Worm (Caenorhabditis elegans) whole organism, L2 larva: ENCODE data around the gene F16G10.14.
A peak's percentile ranks its signal among the peaks of the same experiment; 100 is the strongest.

Experiments
- ZK546.5 ChIP-seq: sonication (generic microtip); optimal IDR thresholded peaks from 2 replicates; lab custom pipeline; 2017; ENCODE audit warnings: missing biosample characterization, missing genetic modification characterization
- aly-2 ChIP-seq: fragments of 150-350 bp; optimal IDR thresholded peaks from 2 replicates; lab custom pipeline; 2014; ENCODE audit warnings: missing biosample characterization, missing genetic modification characterization
- ama-1 ChIP-seq: fragments of 150-350 bp; optimal IDR thresholded peaks from 2 replicates; lab custom pipeline; 2018; ENCODE audit warnings: inconsistent platforms
- blmp-1 ChIP-seq: sonication (generic microtip); optimal IDR thresholded peaks from 2 replicates; lab custom pipeline; 2017; ENCODE audit warnings: missing genetic modification characterization, mild to moderate bottlenecking, missing compliant biosample characterization, antibody characterized with exemption, moderate library complexity; ENCODE audit not compliant: insufficient read depth
- crh-2 ChIP-seq: sonication (generic microtip); optimal IDR thresholded peaks from 2 replicates; lab custom pipeline; 2017; ENCODE audit warnings: missing biosample characterization, missing genetic modification characterization
- dmd-4 ChIP-seq: sonication (generic microtip); optimal IDR thresholded peaks from 2 replicates; lab custom pipeline; 2017; ENCODE audit warnings: missing biosample characterization, missing genetic modification characterization
- egl-27 ChIP-seq: sonication (generic microtip); optimal IDR thresholded peaks from 3 replicates; lab custom pipeline; 2017; ENCODE audit warnings: missing biosample characterization, missing genetic modification reagents, missing genetic modification characterization
- elt-1 ChIP-seq: fragments of 150-350 bp; optimal IDR thresholded peaks from 2 replicates; lab custom pipeline; 2014; ENCODE audit warnings: missing biosample characterization, missing genetic modification characterization
- elt-3 ChIP-seq: sonication (generic microtip); optimal IDR thresholded peaks from 2 replicates; lab custom pipeline; 2017; ENCODE audit warnings: missing biosample characterization, missing genetic modification characterization
- fos-1 ChIP-seq: fragments of 150-350 bp; optimal IDR thresholded peaks from 2 replicates; lab custom pipeline; 2014; ENCODE audit warnings: missing biosample characterization, missing genetic modification characterization
- gmeb-1 ChIP-seq: fragments of 150-350 bp; optimal IDR thresholded peaks from 2 replicates; lab custom pipeline; 2014; ENCODE audit warnings: missing biosample characterization, missing genetic modification characterization
- lin-11 ChIP-seq: fragments of 150-350 bp; sonication (generic microtip); optimal IDR thresholded peaks from 2 replicates; lab custom pipeline; 2014; ENCODE audit warnings: missing biosample characterization, missing genetic modification characterization, inconsistent platforms, mixed read lengths
- lin-13 ChIP-seq: fragments of 150-350 bp; optimal IDR thresholded peaks from 2 replicates; lab custom pipeline; 2014; ENCODE audit warnings: missing biosample characterization, missing genetic modification reagents, missing genetic modification characterization
- lin-39 ChIP-seq: fragments of 150-350 bp; optimal IDR thresholded peaks from 2 replicates; lab custom pipeline; 2014; ENCODE audit warnings: missing biosample characterization, missing genetic modification reagents, missing genetic modification characterization
- lsy-2 ChIP-seq, 2 experiments: fragments of 150-350 bp in 1 of 2; sonication (generic microtip) in 1 of 2; optimal IDR thresholded peaks; 2 replicates each; lab custom pipeline; 2014 to 2017; ENCODE audit warnings: missing biosample characterization in 2 of 2, missing genetic modification characterization in 2 of 2
- mbf-1 ChIP-seq: sonication (generic microtip); optimal IDR thresholded peaks from 2 replicates; lab custom pipeline; 2017; ENCODE audit warnings: missing biosample characterization, missing genetic modification characterization
- mdl-1 ChIP-seq, 2 experiments: fragments of 150-350 bp in 1 of 2; sonication (generic microtip) in 1 of 2; optimal IDR thresholded peaks; 2 replicates each; lab custom pipeline; 2017; ENCODE audit warnings: missing biosample characterization in 2 of 2, missing genetic modification characterization in 2 of 2
- nhr-10 ChIP-seq: sonication (generic microtip); optimal IDR thresholded peaks from 2 replicates; lab custom pipeline; 2017; ENCODE audit warnings: missing biosample characterization, missing genetic modification characterization
- nhr-11 ChIP-seq: fragments of 150-350 bp; optimal IDR thresholded peaks from 2 replicates; lab custom pipeline; 2014; ENCODE audit warnings: missing biosample characterization, missing genetic modification characterization
- nhr-12 ChIP-seq: fragments of 150-350 bp; optimal IDR thresholded peaks from 2 replicates; lab custom pipeline; 2014; ENCODE audit warnings: missing biosample characterization, missing genetic modification characterization
- nhr-129 ChIP-seq: fragments of 150-350 bp; optimal IDR thresholded peaks from 2 replicates; lab custom pipeline; 2014; ENCODE audit warnings: missing biosample characterization, missing genetic modification characterization
- nhr-21 ChIP-seq: fragments of 150-350 bp; optimal IDR thresholded peaks from 2 replicates; lab custom pipeline; 2014; ENCODE audit warnings: missing biosample characterization, missing genetic modification characterization
- nhr-23 ChIP-seq: fragments of 150-350 bp; optimal IDR thresholded peaks from 2 replicates; lab custom pipeline; 2014; ENCODE audit warnings: missing biosample characterization, missing genetic modification reagents, missing genetic modification characterization
- nhr-237 ChIP-seq: fragments of 150-350 bp; optimal IDR thresholded peaks from 2 replicates; lab custom pipeline; 2014; ENCODE audit warnings: missing biosample characterization, missing genetic modification characterization
- nhr-25 ChIP-seq: fragments of 150-350 bp; sonication (generic microtip); optimal IDR thresholded peaks from 3 replicates; lab custom pipeline; 2014; ENCODE audit warnings: missing biosample characterization, missing genetic modification characterization
- nhr-6 ChIP-seq: fragments of 150-350 bp; optimal IDR thresholded peaks from 2 replicates; lab custom pipeline; 2014; ENCODE audit warnings: missing biosample characterization, missing genetic modification characterization
- peb-1 ChIP-seq: fragments of 150-350 bp; optimal IDR thresholded peaks from 2 replicates; lab custom pipeline; 2014; ENCODE audit warnings: missing biosample characterization, missing genetic modification characterization
- sem-4 ChIP-seq: fragments of 150-350 bp; optimal IDR thresholded peaks from 2 replicates; lab custom pipeline; 2014; ENCODE audit warnings: missing biosample characterization, missing genetic modification reagents, missing genetic modification characterization
- sma-9 ChIP-seq, 2 experiments: fragments of 150-350 bp in 1 of 2; sonication (generic microtip) in 1 of 2; optimal IDR thresholded peaks; 2 replicates each; lab custom pipeline; 2014 to 2016; ENCODE audit warnings: missing genetic modification characterization in 2 of 2, mild to moderate bottlenecking in 1 of 2, missing biosample characterization in 1 of 2, missing compliant biosample characterization in 1 of 2, missing genetic modification reagents in 1 of 2, moderate library complexity in 1 of 2
- snpc-4 ChIP-seq: fragments of 150-350 bp; optimal IDR thresholded peaks from 2 replicates; lab custom pipeline; 2014; ENCODE audit warnings: missing biosample characterization, missing genetic modification characterization
- unc-39 ChIP-seq: fragments of 150-350 bp; optimal IDR thresholded peaks from 2 replicates; lab custom pipeline; 2014; ENCODE audit warnings: missing biosample characterization, missing genetic modification characterization
- unc-55 ChIP-seq: fragments of 150-350 bp; sonication (generic microtip); optimal IDR thresholded peaks from 3 replicates; lab custom pipeline; 2014; ENCODE audit warnings: missing biosample characterization, missing genetic modification reagents, missing genetic modification characterization
- unc-62 ChIP-seq: fragments of 150-350 bp; optimal IDR thresholded peaks from 2 replicates; lab custom pipeline; 2014; ENCODE audit warnings: missing biosample characterization, missing genetic modification reagents, missing genetic modification characterization
- zag-1 ChIP-seq: fragments of 150-350 bp; optimal IDR thresholded peaks from 2 replicates; lab custom pipeline; 2014; ENCODE audit warnings: missing biosample characterization, missing genetic modification characterization
- ztf-1 ChIP-seq: fragments of 200-800 bp; sonication (Bioruptor generic); conservative IDR thresholded peaks from 2 replicates; pipeline ENCODE4 v1.3.6; 2022; ENCODE audit warnings: missing genetic modification characterization, missing compliant biosample characterization
- ztf-4 ChIP-seq: fragments of 150-350 bp; optimal IDR thresholded peaks from 2 replicates; lab custom pipeline; 2014; ENCODE audit warnings: missing biosample characterization, missing genetic modification characterization

The F16G10.14 gene

ce11 chrII:2418836-2419235, 20.1 kb upstream of the F16G10.14 start, which contains the start of gene fbxc-20:
fbxc-20 (plus strand) TSS chrII:2419136.
- TF ChIP-seq mdl-1 (tag; optimal IDR thresholded peaks at IDR 0.05; lab: Kevin White, UChicago), result no peak
- TF ChIP-seq unc-39, result no peak
- no peak for TF ChIP-seq zag-1 (tag; lab: Kevin White, UChicago)
- TF ChIP-seq lsy-2 (tag; optimal IDR thresholded peaks at IDR 0.05; lab: Kevin White, UChicago), result no peak
- TF ChIP-seq nhr-11 (tag; lab: Kevin White, UChicago), result no peak
- TF ChIP-seq aly-2 (tag; lab: Kevin White, UChicago), result no peak
- no peak for TF ChIP-seq snpc-4 (tag; lab: Kevin White, UChicago)
- no peak for TF ChIP-seq nhr-237
- no peak for TF ChIP-seq ZK546.5 (tag; lab: Kevin White, UChicago)
- no peak for TF ChIP-seq sma-9 (GFP tag; optimal IDR thresholded peaks at IDR 0.05; lab: Kevin White, UChicago)
- TF ChIP-seq sma-9 (tag; optimal IDR thresholded peaks at IDR 0.05; lab: Kevin White, UChicago), result no peak

ce11 chrII:2417889-2418288, 19.1 kb upstream of the F16G10.14 start, which contains the start of the genes F42G2.5 and F42G2.7:
F42G2.5 (minus strand) TSS chrII:2417989.
F42G2.7 (plus strand) TSS chrII:2418158.
- TF ChIP-seq elt-1 (tag; lab: Kevin White, UChicago) (no peak), lin-13 (GFP tag; lab: Kevin White, UChicago) (no peak), nhr-12 (tag; lab: Kevin White, UChicago) (no peak), gmeb-1 (tag; lab: Kevin White, UChicago) (peak; percentile 5), ztf-1 (no peak), fos-1 (peak; percentile 32)

- TF ChIP-seq crh-2 (tag; lab: Kevin White, UChicago), result peak; percentile 5
- TF ChIP-seq gmeb-1 (tag; lab: Kevin White, UChicago), result peak; percentile 6
- peak; percentile 37 for TF ChIP-seq fos-1
- TF ChIP-seq nhr-10, result no peak
- TF ChIP-seq unc-62 (GFP tag; lab: Kevin White, UChicago), result no peak
- TF ChIP-seq, all 48 proteins: peak for 3
Measured at ce11 chrII:2415439-2415838, 16.7 kb upstream of the F16G10.14 start, which contains the start of gene fbxa-4. fbxa-4 (minus strand) TSS chrII:2415531.

- TF ChIP-seq nhr-237 (no peak), elt-1 (tag; lab: Kevin White, UChicago) (no peak), sem-4 (tag; lab: Kevin White, UChicago) (no peak), ztf-1 (no peak), ZK546.5 (tag; lab: Kevin White, UChicago) (no peak), nhr-6 (tag; lab: Kevin White, UChicago) (no peak), blmp-1 (tag; lab: Kevin White, UChicago) (no peak), nhr-10 (no peak), gmeb-1 (tag; lab: Kevin White, UChicago) (no peak), egl-27 (no peak), aly-2 (tag; lab: Kevin White, UChicago) (no peak), nhr-25 (no peak), unc-55 (no peak), lin-11 (tag; lab: Kevin White, UChicago) (no peak), nhr-23 (tag; lab: Kevin White, UChicago) (no peak), unc-62 (GFP tag; lab: Kevin White, UChicago) (no peak), sma-9 (GFP tag; optimal IDR thresholded peaks at IDR 0.05; lab: Kevin White, UChicago) (no peak), sma-9 (tag; optimal IDR thresholded peaks at IDR 0.05; lab: Kevin White, UChicago) (no peak), peb-1 (tag; lab: Kevin White, UChicago) (no peak), zag-1 (tag; lab: Kevin White, UChicago) (no peak), lin-39 (tag; lab: Kevin White, UChicago) (no peak)
Measured at ce11 chrII:2412649-2413048, 13.9 kb upstream of the F16G10.14 start, which contains the start of gene fbxa-182. fbxa-182 (minus strand) TSS chrII:2412749.

ce11 chrII:2411555-2411954, 12.8 kb upstream of the F16G10.14 start:
- TF ChIP-seq lin-39 (tag; lab: Kevin White, UChicago), result no peak
- no peak for TF ChIP-seq ama-1 (lab: Kevin White, UChicago)
- TF ChIP-seq nhr-10, result no peak
- TF ChIP-seq unc-55, result no peak
- no peak for TF ChIP-seq blmp-1 (tag; lab: Kevin White, UChicago)
- TF ChIP-seq dmd-4 (tag; lab: Kevin White, UChicago), result no peak
- TF ChIP-seq nhr-129 (tag; lab: Kevin White, UChicago), result no peak
- no peak for TF ChIP-seq nhr-21
- no peak for TF ChIP-seq mbf-1 (tag; lab: Kevin White, UChicago)
- no peak for TF ChIP-seq elt-3 (tag; lab: Kevin White, UChicago)
- no peak for TF ChIP-seq fos-1
- TF ChIP-seq egl-27, result no peak
- no peak for TF ChIP-seq ztf-4 (tag; lab: Kevin White, UChicago)
